Worm (Caenorhabditis elegans) whole organism, L3 larva: ENCODE measurements around the gene T02H6.1.

Source experiments
- R02D3.7 ChIP-seq: fragments of 150-350 bp; optimal IDR thresholded peaks from 2 replicates; lab custom pipeline; 2014; ENCODE audit warnings: missing biosample characterization, missing genetic modification characterization
- ZK546.5 ChIP-seq: sonication (generic microtip); optimal IDR thresholded peaks from 2 replicates; lab custom pipeline; 2017; ENCODE audit warnings: missing biosample characterization, missing genetic modification characterization
- ceh-16 ChIP-seq: sonication (generic microtip); optimal IDR thresholded peaks from 2 replicates; lab custom pipeline; 2017; ENCODE audit warnings: missing biosample characterization, missing genetic modification characterization
- ceh-28 ChIP-seq: fragments of 150-350 bp; optimal IDR thresholded peaks from 2 replicates; lab custom pipeline; 2014; ENCODE audit warnings: missing biosample characterization, missing genetic modification reagents, missing genetic modification characterization
- ceh-9 ChIP-seq: sonication (generic microtip); optimal IDR thresholded peaks from 2 replicates; lab custom pipeline; 2018; ENCODE audit warnings: missing biosample characterization, missing genetic modification characterization
- daf-12 ChIP-seq: fragments of 150-350 bp; optimal IDR thresholded peaks from 2 replicates; lab custom pipeline; 2014; ENCODE audit warnings: missing biosample characterization, missing genetic modification reagents, missing genetic modification characterization
- egl-27 ChIP-seq: sonication (generic microtip); optimal IDR thresholded peaks from 4 replicates; lab custom pipeline; 2017; ENCODE audit warnings: missing biosample characterization, missing genetic modification reagents, missing genetic modification characterization
- elt-2 ChIP-seq: sonication (generic microtip); optimal IDR thresholded peaks from 2 replicates; lab custom pipeline; 2016; ENCODE audit warnings: missing genetic modification reagents, mild to moderate bottlenecking, missing genetic modification characterization, missing compliant biosample characterization
- eor-1 ChIP-seq, 2 experiments: fragments of 150-350 bp; optimal IDR thresholded peaks; 2 replicates each; lab custom pipeline; 2014 to 2018; ENCODE audit warnings: missing biosample characterization in 2 of 2, missing genetic modification characterization in 2 of 2
- fkh-2 ChIP-seq: fragments of 150-350 bp; optimal IDR thresholded peaks from 2 replicates; lab custom pipeline; 2014; ENCODE audit warnings: missing biosample characterization, missing genetic modification reagents, missing genetic modification characterization
- jun-1 ChIP-seq: fragments of 150-350 bp; optimal IDR thresholded peaks from 2 replicates; lab custom pipeline; 2014; ENCODE audit warnings: missing biosample characterization, missing genetic modification reagents, missing genetic modification characterization
- lin-15B ChIP-seq: fragments of 150-350 bp; optimal IDR thresholded peaks from 2 replicates; lab custom pipeline; 2014; ENCODE audit warnings: missing biosample characterization, missing genetic modification characterization
- lin-39 ChIP-seq: fragments of 150-350 bp; optimal IDR thresholded peaks from 2 replicates; lab custom pipeline; 2018; ENCODE audit warnings: missing biosample characterization, missing genetic modification reagents, missing genetic modification characterization
- lsy-12 ChIP-seq: sonication (generic microtip); optimal IDR thresholded peaks from 2 replicates; lab custom pipeline; 2016; ENCODE audit warnings: mild to moderate bottlenecking, missing genetic modification characterization, missing compliant biosample characterization
- mdl-1 ChIP-seq: fragments of 150-350 bp; optimal IDR thresholded peaks from 2 replicates; lab custom pipeline; 2014; ENCODE audit warnings: missing biosample characterization, missing genetic modification characterization
- mml-1 ChIP-seq: fragments of 150-350 bp; sonication (generic microtip); optimal IDR thresholded peaks from 3 replicates; lab custom pipeline; 2014; ENCODE audit warnings: missing biosample characterization, missing genetic modification characterization
- nhr-12 ChIP-seq: fragments of 150-350 bp; optimal IDR thresholded peaks from 2 replicates; lab custom pipeline; 2014; ENCODE audit warnings: missing biosample characterization, missing genetic modification characterization
- nhr-23 ChIP-seq: fragments of 150-350 bp; optimal IDR thresholded peaks from 2 replicates; lab custom pipeline; 2014; ENCODE audit warnings: missing biosample characterization, missing genetic modification reagents, missing genetic modification characterization
- nhr-237 ChIP-seq: fragments of 150-350 bp; optimal IDR thresholded peaks from 2 replicates; lab custom pipeline; 2014; ENCODE audit warnings: missing biosample characterization, missing genetic modification characterization
- nhr-25 ChIP-seq: sonication (generic microtip); optimal IDR thresholded peaks from 2 replicates; lab custom pipeline; 2017; ENCODE audit warnings: missing biosample characterization, missing genetic modification characterization
- nhr-28 ChIP-seq: fragments of 150-350 bp; optimal IDR thresholded peaks from 2 replicates; lab custom pipeline; 2014; ENCODE audit warnings: missing biosample characterization, missing genetic modification characterization
- nhr-67 ChIP-seq: fragments of 150-350 bp; optimal IDR thresholded peaks from 2 replicates; lab custom pipeline; 2014; ENCODE audit warnings: missing biosample characterization, missing genetic modification characterization
- nhr-76 ChIP-seq: fragments of 150-350 bp; sonication (generic microtip); optimal IDR thresholded peaks from 5 replicates; lab custom pipeline; 2014; ENCODE audit warnings: missing biosample characterization, missing genetic modification characterization
- nhr-77 ChIP-seq: fragments of 150-350 bp; optimal IDR thresholded peaks from 2 replicates; lab custom pipeline; 2014; ENCODE audit warnings: missing biosample characterization, missing genetic modification characterization
- pha-4 ChIP-seq: fragments of 150-350 bp; optimal IDR thresholded peaks from 2 replicates; lab custom pipeline; 2014; ENCODE audit warnings: missing biosample characterization, missing genetic modification reagents, missing genetic modification characterization
- snpc-4 ChIP-seq: fragments of 150-350 bp; optimal IDR thresholded peaks from 2 replicates; lab custom pipeline; 2014; ENCODE audit warnings: missing biosample characterization, missing genetic modification characterization
- unc-39 ChIP-seq: sonication (generic microtip); optimal IDR thresholded peaks from 4 replicates; lab custom pipeline; 2017; ENCODE audit warnings: missing biosample characterization, missing genetic modification characterization
- zag-1 ChIP-seq: fragments of 150-350 bp; optimal IDR thresholded peaks from 2 replicates; lab custom pipeline; 2014; ENCODE audit warnings: missing biosample characterization, missing genetic modification characterization
- ztf-4 ChIP-seq: fragments of 150-350 bp; optimal IDR thresholded peaks from 2 replicates; lab custom pipeline; 2014; ENCODE audit warnings: missing biosample characterization, missing genetic modification characterization

T02H6.1 gene

DNA sequence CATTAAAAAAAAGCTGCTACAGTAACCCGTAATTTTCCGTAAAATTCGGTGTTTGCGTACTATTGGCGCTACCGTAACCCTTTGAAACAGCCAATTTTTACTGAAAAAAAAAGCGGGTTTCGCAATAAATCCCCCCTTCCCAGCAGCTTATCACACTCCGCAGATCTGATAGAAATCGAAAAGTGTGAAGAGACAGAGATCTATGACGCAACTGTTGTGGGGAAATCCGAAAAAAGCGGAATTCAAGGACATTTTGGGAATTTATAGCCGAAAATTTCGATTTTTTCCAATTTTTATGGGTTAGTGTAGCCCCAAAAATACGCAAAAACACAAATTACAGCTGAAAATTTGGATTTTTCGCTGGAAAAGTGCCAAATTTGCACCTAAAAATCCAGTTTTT lies 12.8 kb downstream of the T02H6.1 start:
- no peak for TF ChIP-seq nhr-25 (tag; lab: Kevin White, UChicago)
- TF ChIP-seq pha-4, result no peak
- no peak for TF ChIP-seq R02D3.7
- TF ChIP-seq lin-15B, result no peak
- no peak for TF ChIP-seq lin-39 (tag; lab: Kevin White, UChicago)
- TF ChIP-seq nhr-67, result no peak
- no peak for TF ChIP-seq nhr-237 (tag; lab: Kevin White, UChicago)

DNA sequence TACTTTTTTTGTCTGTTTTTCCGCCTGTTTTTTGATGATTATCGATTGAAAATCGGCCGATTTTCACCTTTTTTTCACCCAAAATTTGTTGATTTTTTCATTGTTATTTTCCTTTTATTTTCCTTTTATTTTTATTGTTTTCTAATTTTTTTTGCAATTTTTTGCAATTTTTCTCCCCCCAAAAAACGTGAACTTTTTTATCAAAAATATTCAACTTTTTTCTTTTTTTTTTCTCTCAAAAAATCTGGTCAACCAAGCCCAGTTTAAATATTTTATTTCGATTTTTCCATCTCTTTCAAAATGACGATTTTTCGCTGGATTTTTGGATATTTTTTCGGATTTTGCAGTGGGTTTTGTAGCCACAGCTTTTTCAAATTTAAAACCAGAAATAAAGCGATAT lies 14.3 kb downstream of the T02H6.1 start, which contains the start of gene rfip-2:
Gene rfip-2, plus strand, starts transcription at position 301 of the 400 bp plus-strand sequence.
- TF ChIP-seq ceh-28 (tag; lab: Kevin White, UChicago) (no peak), nhr-23 (no peak)
- TF ChIP-seq, all 47 proteins: peak for 0

DNA sequence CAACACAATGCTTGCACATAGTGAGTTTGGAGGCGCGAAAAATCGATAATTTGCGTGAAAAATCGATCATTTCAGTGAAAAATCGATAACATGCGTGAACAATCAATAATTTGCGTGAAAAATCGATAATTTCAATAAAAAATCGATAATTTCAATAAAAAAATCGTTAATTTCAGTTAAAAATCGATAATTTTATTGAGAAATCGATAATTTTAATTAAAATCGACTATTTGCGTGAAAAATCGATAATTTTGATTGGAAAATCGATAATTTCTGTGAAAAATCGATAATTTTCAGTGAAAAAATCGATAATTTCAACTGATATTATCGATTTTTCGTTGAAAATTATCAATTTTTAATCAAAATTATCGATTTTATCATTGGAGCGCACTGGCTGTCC lies 14.8 kb downstream of the T02H6.1 start:
- TF ChIP-seq nhr-25 (tag; lab: Kevin White, UChicago) (no peak), ceh-28 (tag; lab: Kevin White, UChicago) (peak; percentile 99)

DNA sequence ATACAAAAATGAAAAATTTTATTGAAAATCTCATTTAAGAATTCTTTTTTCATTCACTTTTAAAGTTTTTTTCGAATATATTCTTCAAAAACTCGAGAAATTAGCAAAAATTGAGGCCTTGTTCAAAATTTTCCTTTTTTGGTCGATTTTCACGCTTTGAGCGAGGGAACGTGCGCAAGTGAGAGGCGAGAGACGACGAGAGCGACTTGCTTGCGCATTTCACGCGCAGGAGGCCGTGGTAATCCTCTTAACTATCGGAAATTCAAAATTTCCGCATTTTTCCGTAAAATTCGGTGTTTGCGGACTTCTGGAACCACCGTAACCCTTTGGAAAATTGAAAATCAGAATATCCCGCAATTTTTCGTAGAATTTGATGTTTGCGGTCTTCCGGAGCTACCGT lies 20.8 kb downstream of the T02H6.1 start:
- no peak for TF ChIP-seq ceh-16 (tag; lab: Kevin White, UChicago)
- TF ChIP-seq snpc-4 (tag; lab: Kevin White, UChicago), result no peak
- no peak for TF ChIP-seq unc-39
- no peak for TF ChIP-seq daf-12
- no peak for TF ChIP-seq ZK546.5 (tag; lab: Kevin White, UChicago)
- TF ChIP-seq nhr-237 (tag; lab: Kevin White, UChicago), result no peak
- TF ChIP-seq lin-15B, result peak; percentile 9
- no peak for TF ChIP-seq egl-27 (tag; lab: Kevin White, UChicago)

DNA sequence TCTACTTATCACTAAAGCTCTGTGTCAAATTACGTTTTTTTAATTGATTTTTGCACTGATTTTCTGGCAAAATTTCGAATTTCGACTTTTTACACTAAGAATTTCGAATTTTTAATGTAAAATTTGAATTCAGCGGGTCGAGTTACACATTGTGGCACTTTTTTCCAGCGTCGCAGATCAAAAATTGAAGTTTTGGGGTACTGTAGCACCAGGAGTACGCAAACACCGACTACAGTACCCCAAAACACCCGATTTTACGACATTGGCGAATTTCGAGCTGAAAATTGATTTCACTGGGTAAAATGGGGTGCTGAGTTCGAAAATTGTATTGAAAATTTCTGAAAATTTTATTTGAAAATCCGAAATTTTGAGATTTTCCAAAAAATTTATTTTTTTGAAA lies 23.2 kb downstream of the T02H6.1 start:
- peak; percentile 13 for TF ChIP-seq elt-2
- no peak for TF ChIP-seq nhr-12 (tag; lab: Kevin White, UChicago)
- no peak for TF ChIP-seq daf-12

DNA sequence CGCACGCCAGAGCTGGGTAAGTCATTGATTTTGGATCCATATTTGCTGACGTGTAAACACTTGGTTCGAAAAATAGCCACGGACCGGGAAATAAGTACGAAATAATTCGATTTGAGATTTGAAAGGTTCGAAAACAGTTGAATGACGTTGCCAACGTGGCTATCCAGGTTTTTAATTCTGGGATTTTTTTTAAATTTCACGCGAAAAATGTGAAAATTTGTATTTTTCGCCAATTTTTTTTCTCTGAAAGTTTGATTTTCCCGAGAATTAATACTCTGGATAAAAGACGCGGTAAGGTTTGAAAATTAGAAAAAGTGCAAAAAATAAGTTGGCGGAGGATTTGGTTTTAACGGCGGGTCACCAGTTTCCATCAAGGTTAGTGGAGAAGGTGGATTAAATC lies 31.6 kb downstream of the T02H6.1 start, which contains the start of gene fbxc-48:
Gene fbxc-48, minus strand, starts transcription at position 101 of the 400 bp plus-strand sequence.
- TF ChIP-seq egl-27 (tag; lab: Kevin White, UChicago) (no peak), unc-39 (no peak), snpc-4 (tag; lab: Kevin White, UChicago) (no peak), lsy-12 (no peak), nhr-28 (no peak), ceh-28 (tag; lab: Kevin White, UChicago) (no peak), ztf-4 (tag; lab: Kevin White, UChicago) (no peak), nhr-76 (tag; lab: Kevin White, UChicago) (no peak), R02D3.7 (no peak), jun-1 (tag; lab: Kevin White, UChicago) (no peak), mdl-1 (no peak), mml-1 (tag; lab: Kevin White, UChicago) (no peak), nhr-77 (no peak)

DNA sequence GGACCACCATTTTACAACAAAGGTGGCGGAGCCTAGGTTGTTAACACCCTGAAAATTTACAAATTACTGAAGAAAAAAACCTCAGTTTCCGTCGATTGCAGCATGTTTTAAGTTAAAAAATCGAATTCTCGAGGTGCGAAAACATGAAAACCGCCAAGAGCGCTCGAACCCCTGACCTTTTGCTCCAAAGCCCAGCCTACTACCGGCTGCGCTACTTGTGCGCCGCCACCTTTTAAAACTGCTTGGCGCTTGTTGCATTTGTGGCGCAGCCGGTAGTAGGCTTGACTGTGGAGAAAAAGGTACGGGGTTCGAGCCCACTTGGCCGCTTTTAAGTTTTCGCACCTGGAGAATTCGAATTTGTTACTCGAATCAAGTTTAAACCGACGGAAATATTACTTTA lies 41.0 kb downstream of the T02H6.1 start, which contains the start of gene snt-6:
Gene snt-6, minus strand, starts transcription at position 58 of the 400 bp plus-strand sequence.
- TF ChIP-seq ceh-9 (no peak), eor-1 (tag; optimal IDR thresholded peaks at IDR 0.05; lab: Kevin White, UChicago) (no peak)

DNA sequence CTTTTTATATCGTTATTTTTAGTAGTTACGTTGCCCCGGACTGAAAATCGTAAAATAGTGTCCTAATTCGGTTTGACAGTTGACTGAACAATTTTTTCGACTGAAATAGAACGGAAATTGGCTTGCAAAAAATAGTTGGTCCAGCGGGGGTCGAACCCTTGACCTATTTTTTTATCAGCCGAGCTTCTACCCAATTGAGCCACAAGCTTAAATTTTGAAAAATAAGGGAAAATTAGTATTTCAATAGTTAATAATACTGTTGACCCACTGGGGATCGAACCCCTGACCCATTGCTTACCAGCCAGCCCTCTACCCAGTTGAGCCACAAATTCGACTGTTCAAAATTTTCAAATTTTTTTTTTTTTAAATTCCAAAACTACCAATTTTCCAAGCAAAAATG lies 42.7 kb downstream of the T02H6.1 start:
- TF ChIP-seq lin-39 (tag; lab: Kevin White, UChicago) (no peak), ztf-4 (tag; lab: Kevin White, UChicago) (no peak), fkh-2 (tag; lab: Kevin White, UChicago) (no peak), nhr-28 (no peak), zag-1 (no peak), nhr-77 (no peak), pha-4 (no peak)
